Worm (Caenorhabditis elegans) whole organism, L3 larva: Measurements from ENCODE around the gene srxa-14.

ENCODE experiments used
- R02D3.7 ChIP-seq: fragments of 150-350 bp; optimal IDR thresholded peaks from 2 replicates; lab custom pipeline; 2014; ENCODE audit warnings: missing biosample characterization, missing genetic modification characterization
- ama-1 ChIP-seq: fragments of 150-350 bp; optimal IDR thresholded peaks from 2 replicates; lab custom pipeline; 2018
- ceh-82 ChIP-seq: fragments of 150-350 bp; optimal IDR thresholded peaks from 2 replicates; lab custom pipeline; 2014; ENCODE audit warnings: missing biosample characterization, missing genetic modification characterization
- egl-27 ChIP-seq: sonication (generic microtip); optimal IDR thresholded peaks from 4 replicates; lab custom pipeline; 2017; ENCODE audit warnings: missing biosample characterization, missing genetic modification reagents, missing genetic modification characterization
- elt-2 ChIP-seq: sonication (generic microtip); optimal IDR thresholded peaks from 2 replicates; lab custom pipeline; 2016; ENCODE audit warnings: missing genetic modification reagents, mild to moderate bottlenecking, missing genetic modification characterization, missing compliant biosample characterization
- fos-1 ChIP-seq: fragments of 150-350 bp; optimal IDR thresholded peaks from 2 replicates; lab custom pipeline; 2014; ENCODE audit warnings: missing biosample characterization, missing genetic modification characterization
- mdl-1 ChIP-seq: fragments of 150-350 bp; optimal IDR thresholded peaks from 2 replicates; lab custom pipeline; 2014; ENCODE audit warnings: missing biosample characterization, missing genetic modification characterization
- mml-1 ChIP-seq: fragments of 150-350 bp; sonication (generic microtip); optimal IDR thresholded peaks from 3 replicates; lab custom pipeline; 2014; ENCODE audit warnings: missing biosample characterization, missing genetic modification characterization
- nhr-12 ChIP-seq: fragments of 150-350 bp; optimal IDR thresholded peaks from 2 replicates; lab custom pipeline; 2014; ENCODE audit warnings: missing biosample characterization, missing genetic modification characterization
- nhr-76 ChIP-seq: fragments of 150-350 bp; sonication (generic microtip); optimal IDR thresholded peaks from 5 replicates; lab custom pipeline; 2014; ENCODE audit warnings: missing biosample characterization, missing genetic modification characterization
- sea-2 ChIP-seq: fragments of 150-350 bp; sonication (generic microtip); optimal IDR thresholded peaks from 4 replicates; lab custom pipeline; 2014; ENCODE audit warnings: missing biosample characterization, missing genetic modification reagents, missing genetic modification characterization
- zag-1 ChIP-seq: fragments of 150-350 bp; optimal IDR thresholded peaks from 2 replicates; lab custom pipeline; 2014; ENCODE audit warnings: missing biosample characterization, missing genetic modification characterization
- ztf-11 ChIP-seq: fragments of 150-350 bp; optimal IDR thresholded peaks from 2 replicates; lab custom pipeline; 2014; ENCODE audit warnings: missing biosample characterization, missing genetic modification characterization

DNA sequence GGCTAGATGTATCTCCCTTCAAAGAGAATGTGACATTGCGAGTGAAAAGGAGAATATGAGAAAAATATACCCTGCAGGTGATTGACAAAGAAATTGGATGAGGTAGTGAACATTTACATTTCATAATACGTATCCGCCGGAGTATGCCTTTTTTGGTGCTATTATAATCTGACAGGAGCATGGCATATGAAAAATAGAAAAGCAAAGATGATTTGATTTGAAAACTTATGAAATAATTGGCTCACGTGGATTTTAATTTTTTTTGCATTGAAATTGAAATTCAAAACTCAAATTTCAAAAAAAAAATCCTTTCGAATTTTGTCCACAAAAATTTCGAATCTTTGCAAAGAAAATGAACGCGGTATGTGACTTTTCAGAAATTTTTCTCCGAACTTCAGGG, 36.4 kb upstream of the srxa-14 start, which contains the start of gene ttr-11:
- TF ChIP-seq elt-2 (tag; lab: Kevin White, UChicago) (no peak), mdl-1 (tag; lab: Kevin White, UChicago) (no peak), ceh-82 (tag; lab: Kevin White, UChicago) (no peak), nhr-76 (tag; lab: Kevin White, UChicago) (no peak), mml-1 (no peak), ztf-11 (tag; lab: Kevin White, UChicago) (no peak), egl-27 (tag; lab: Kevin White, UChicago) (no peak), R02D3.7 (tag; lab: Kevin White, UChicago) (no peak), fos-1 (tag; lab: Kevin White, UChicago) (no peak), ama-1 (lab: Kevin White, UChicago) (no peak), nhr-12 (tag; lab: Kevin White, UChicago) (no peak), sea-2 (no peak), zag-1 (tag; lab: Kevin White, UChicago) (no peak)
